Worm (Caenorhabditis elegans) whole organism, L3 larva: ENCODE data around the gene Y116A8C.23.

ENCODE experiments used
- ama-1 ChIP-seq: fragments of 150-350 bp; optimal IDR thresholded peaks from 2 replicates; lab custom pipeline; 2018
- egl-27 ChIP-seq: sonication (generic microtip); optimal IDR thresholded peaks from 4 replicates; lab custom pipeline; 2017; ENCODE audit warnings: missing biosample characterization, missing genetic modification reagents, missing genetic modification characterization
- lsy-12 ChIP-seq: sonication (generic microtip); optimal IDR thresholded peaks from 2 replicates; lab custom pipeline; 2016; ENCODE audit warnings: mild to moderate bottlenecking, missing genetic modification characterization, missing compliant biosample characterization
- nhr-237 ChIP-seq: fragments of 150-350 bp; optimal IDR thresholded peaks from 2 replicates; lab custom pipeline; 2014; ENCODE audit warnings: missing biosample characterization, missing genetic modification characterization
- pha-4 ChIP-seq: fragments of 150-350 bp; optimal IDR thresholded peaks from 2 replicates; lab custom pipeline; 2014; ENCODE audit warnings: missing biosample characterization, missing genetic modification reagents, missing genetic modification characterization
- pqm-1 ChIP-seq: fragments of 150-350 bp; optimal IDR thresholded peaks from 2 replicates; lab custom pipeline; 2017; ENCODE audit warnings: missing biosample characterization, missing genetic modification characterization, inconsistent platforms
- ztf-4 ChIP-seq: fragments of 150-350 bp; optimal IDR thresholded peaks from 2 replicates; lab custom pipeline; 2014; ENCODE audit warnings: missing biosample characterization, missing genetic modification characterization

DNA sequence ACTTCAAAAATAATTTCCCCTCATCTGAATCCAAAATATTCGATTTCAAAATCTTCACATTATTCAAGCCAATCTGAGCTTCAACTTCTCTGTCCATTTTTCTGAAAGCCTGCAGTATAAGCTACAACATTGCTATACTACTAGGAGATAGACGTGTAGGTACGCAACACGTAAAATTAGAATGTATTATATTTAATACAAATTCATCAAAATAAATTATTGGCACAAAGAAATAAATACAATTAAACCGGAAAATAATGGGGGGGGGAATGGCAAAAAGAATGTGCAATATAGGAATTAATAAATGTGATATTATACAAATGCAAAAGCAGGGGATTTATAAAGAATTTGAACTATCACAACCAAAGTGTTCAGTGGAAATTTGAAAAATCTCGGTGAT lies 25.3 kb downstream of the Y116A8C.23 start, which contains the start of gene Y116A8C.25:
- TF ChIP-seq ama-1 (no peak), egl-27 (tag; lab: Kevin White, UChicago) (no peak), pha-4 (tag; lab: Kevin White, UChicago) (no peak), pqm-1 (tag; lab: Kevin White, UChicago) (no peak), nhr-237 (tag; lab: Kevin White, UChicago) (no peak), ztf-4 (no peak), lsy-12 (tag; lab: Kevin White, UChicago) (no peak)
